Worm (Caenorhabditis elegans) whole organism, L2 larva: ENCODE results near the gene D1054.1.

ENCODE experiments used
- C34F6.9 ChIP-seq: fragments of 150-350 bp; optimal IDR thresholded peaks from 2 replicates; lab custom pipeline; 2014; ENCODE audit warnings: missing biosample characterization, missing genetic modification characterization
- F13H6.1 ChIP-seq: sonication (generic microtip); optimal IDR thresholded peaks from 2 replicates; lab custom pipeline; 2016; ENCODE audit warnings: missing genetic modification characterization, missing compliant biosample characterization
- R02D3.7 ChIP-seq: fragments of 150-350 bp; optimal IDR thresholded peaks from 2 replicates; lab custom pipeline; 2014; ENCODE audit warnings: missing biosample characterization, missing genetic modification characterization
- Y55F3AM.14 ChIP-seq: fragments of 200-800 bp; sonication (Bioruptor generic); optimal IDR thresholded peaks from 2 replicates; lab custom pipeline; 2018; ENCODE audit warnings: mild to moderate bottlenecking, missing genetic modification characterization, missing compliant biosample characterization
- aly-2 ChIP-seq: fragments of 150-350 bp; optimal IDR thresholded peaks from 2 replicates; lab custom pipeline; 2014; ENCODE audit warnings: missing biosample characterization, missing genetic modification characterization
- ama-1 ChIP-seq: fragments of 150-350 bp; optimal IDR thresholded peaks from 2 replicates; lab custom pipeline; 2018; ENCODE audit warnings: inconsistent platforms
- blmp-1 ChIP-seq: sonication (generic microtip); optimal IDR thresholded peaks from 2 replicates; lab custom pipeline; 2017; ENCODE audit warnings: missing genetic modification characterization, mild to moderate bottlenecking, missing compliant biosample characterization, antibody characterized with exemption, moderate library complexity; ENCODE audit not compliant: insufficient read depth
- ceh-16 ChIP-seq: fragments of 150-350 bp; optimal IDR thresholded peaks from 2 replicates; lab custom pipeline; 2014; ENCODE audit warnings: missing biosample characterization, missing genetic modification characterization
- ceh-82 ChIP-seq: fragments of 150-350 bp; optimal IDR thresholded peaks from 2 replicates; lab custom pipeline; 2014; ENCODE audit warnings: missing biosample characterization, missing genetic modification characterization
- crh-2 ChIP-seq: sonication (generic microtip); optimal IDR thresholded peaks from 2 replicates; lab custom pipeline; 2017; ENCODE audit warnings: missing biosample characterization, missing genetic modification characterization
- egl-27 ChIP-seq: sonication (generic microtip); optimal IDR thresholded peaks from 3 replicates; lab custom pipeline; 2017; ENCODE audit warnings: missing biosample characterization, missing genetic modification reagents, missing genetic modification characterization
- elt-1 ChIP-seq: fragments of 150-350 bp; optimal IDR thresholded peaks from 2 replicates; lab custom pipeline; 2014; ENCODE audit warnings: missing biosample characterization, missing genetic modification characterization
- elt-3 ChIP-seq: sonication (generic microtip); optimal IDR thresholded peaks from 2 replicates; lab custom pipeline; 2017; ENCODE audit warnings: missing biosample characterization, missing genetic modification characterization
- fos-1 ChIP-seq: fragments of 150-350 bp; optimal IDR thresholded peaks from 2 replicates; lab custom pipeline; 2014; ENCODE audit warnings: missing biosample characterization, missing genetic modification characterization
- gmeb-1 ChIP-seq: fragments of 150-350 bp; optimal IDR thresholded peaks from 2 replicates; lab custom pipeline; 2014; ENCODE audit warnings: missing biosample characterization, missing genetic modification characterization
- lin-11 ChIP-seq: fragments of 150-350 bp; sonication (generic microtip); optimal IDR thresholded peaks from 2 replicates; lab custom pipeline; 2014; ENCODE audit warnings: missing biosample characterization, missing genetic modification characterization, inconsistent platforms, mixed read lengths
- lin-13 ChIP-seq: fragments of 150-350 bp; optimal IDR thresholded peaks from 2 replicates; lab custom pipeline; 2014; ENCODE audit warnings: missing biosample characterization, missing genetic modification reagents, missing genetic modification characterization
- lin-39 ChIP-seq: fragments of 150-350 bp; optimal IDR thresholded peaks from 2 replicates; lab custom pipeline; 2014; ENCODE audit warnings: missing biosample characterization, missing genetic modification reagents, missing genetic modification characterization
- lsy-2 ChIP-seq, 2 experiments: fragments of 150-350 bp in 1 of 2; sonication (generic microtip) in 1 of 2; optimal IDR thresholded peaks; 2 replicates each; lab custom pipeline; 2014 to 2017; ENCODE audit warnings: missing biosample characterization in 2 of 2, missing genetic modification characterization in 2 of 2
- mab-5 ChIP-seq: fragments of 150-350 bp; optimal IDR thresholded peaks from 2 replicates; lab custom pipeline; 2014; ENCODE audit warnings: missing biosample characterization, missing genetic modification characterization
- mdl-1 ChIP-seq, 2 experiments: fragments of 150-350 bp in 1 of 2; sonication (generic microtip) in 1 of 2; optimal IDR thresholded peaks; 2 replicates each; lab custom pipeline; 2017; ENCODE audit warnings: missing biosample characterization in 2 of 2, missing genetic modification characterization in 2 of 2
- nhr-10 ChIP-seq: sonication (generic microtip); optimal IDR thresholded peaks from 2 replicates; lab custom pipeline; 2017; ENCODE audit warnings: missing biosample characterization, missing genetic modification characterization
- nhr-11 ChIP-seq: fragments of 150-350 bp; optimal IDR thresholded peaks from 2 replicates; lab custom pipeline; 2014; ENCODE audit warnings: missing biosample characterization, missing genetic modification characterization
- nhr-12 ChIP-seq: fragments of 150-350 bp; optimal IDR thresholded peaks from 2 replicates; lab custom pipeline; 2014; ENCODE audit warnings: missing biosample characterization, missing genetic modification characterization
- nhr-129 ChIP-seq: fragments of 150-350 bp; optimal IDR thresholded peaks from 2 replicates; lab custom pipeline; 2014; ENCODE audit warnings: missing biosample characterization, missing genetic modification characterization
- nhr-21 ChIP-seq: fragments of 150-350 bp; optimal IDR thresholded peaks from 2 replicates; lab custom pipeline; 2014; ENCODE audit warnings: missing biosample characterization, missing genetic modification characterization
- nhr-23 ChIP-seq: fragments of 150-350 bp; optimal IDR thresholded peaks from 2 replicates; lab custom pipeline; 2014; ENCODE audit warnings: missing biosample characterization, missing genetic modification reagents, missing genetic modification characterization
- nhr-237 ChIP-seq: fragments of 150-350 bp; optimal IDR thresholded peaks from 2 replicates; lab custom pipeline; 2014; ENCODE audit warnings: missing biosample characterization, missing genetic modification characterization
- nhr-25 ChIP-seq: fragments of 150-350 bp; sonication (generic microtip); optimal IDR thresholded peaks from 3 replicates; lab custom pipeline; 2014; ENCODE audit warnings: missing biosample characterization, missing genetic modification characterization
- nhr-6 ChIP-seq: fragments of 150-350 bp; optimal IDR thresholded peaks from 2 replicates; lab custom pipeline; 2014; ENCODE audit warnings: missing biosample characterization, missing genetic modification characterization
- nhr-77 ChIP-seq: fragments of 150-350 bp; optimal IDR thresholded peaks from 2 replicates; lab custom pipeline; 2014; ENCODE audit warnings: missing biosample characterization, missing genetic modification characterization
- peb-1 ChIP-seq: fragments of 150-350 bp; optimal IDR thresholded peaks from 2 replicates; lab custom pipeline; 2014; ENCODE audit warnings: missing biosample characterization, missing genetic modification characterization
- sem-4 ChIP-seq: fragments of 150-350 bp; optimal IDR thresholded peaks from 2 replicates; lab custom pipeline; 2014; ENCODE audit warnings: missing biosample characterization, missing genetic modification reagents, missing genetic modification characterization
- skn-1 ChIP-seq: sonication (generic microtip); optimal IDR thresholded peaks from 2 replicates; lab custom pipeline; 2017; ENCODE audit warnings: missing biosample characterization, missing genetic modification characterization
- sma-9 ChIP-seq, 2 experiments: fragments of 150-350 bp in 1 of 2; sonication (generic microtip) in 1 of 2; optimal IDR thresholded peaks; 2 replicates each; lab custom pipeline; 2014 to 2016; ENCODE audit warnings: missing genetic modification characterization in 2 of 2, mild to moderate bottlenecking in 1 of 2, missing biosample characterization in 1 of 2, missing compliant biosample characterization in 1 of 2, missing genetic modification reagents in 1 of 2, moderate library complexity in 1 of 2
- snpc-4 ChIP-seq: fragments of 150-350 bp; optimal IDR thresholded peaks from 2 replicates; lab custom pipeline; 2014; ENCODE audit warnings: missing biosample characterization, missing genetic modification characterization
- unc-39 ChIP-seq: fragments of 150-350 bp; optimal IDR thresholded peaks from 2 replicates; lab custom pipeline; 2014; ENCODE audit warnings: missing biosample characterization, missing genetic modification characterization
- unc-55 ChIP-seq: fragments of 150-350 bp; sonication (generic microtip); optimal IDR thresholded peaks from 3 replicates; lab custom pipeline; 2014; ENCODE audit warnings: missing biosample characterization, missing genetic modification reagents, missing genetic modification characterization
- ztf-1 ChIP-seq: fragments of 200-800 bp; sonication (Bioruptor generic); conservative IDR thresholded peaks from 2 replicates; pipeline ENCODE4 v1.3.6; 2022; ENCODE audit warnings: missing genetic modification characterization, missing compliant biosample characterization
- ztf-11 ChIP-seq: sonication (generic microtip); optimal IDR thresholded peaks from 2 replicates; lab custom pipeline; 2017; ENCODE audit warnings: missing biosample characterization, missing genetic modification characterization
- ztf-4 ChIP-seq: fragments of 150-350 bp; optimal IDR thresholded peaks from 2 replicates; lab custom pipeline; 2014; ENCODE audit warnings: missing biosample characterization, missing genetic modification characterization

The D1054.1 gene

ce11 chrV:10723583-10723982, 46.4 kb downstream of the D1054.1 start:
- TF ChIP-seq snpc-4 = no peak
- TF ChIP-seq sem-4 (tag; lab: Kevin White, UChicago) = no peak
- TF ChIP-seq unc-39 (tag; lab: Kevin White, UChicago) = no peak
- no peak for TF ChIP-seq R02D3.7 (tag; lab: Kevin White, UChicago)
- TF ChIP-seq nhr-237 (tag; lab: Kevin White, UChicago) = no peak
- no peak for TF ChIP-seq nhr-129 (tag; lab: Kevin White, UChicago)
- no peak for TF ChIP-seq ceh-82 (tag; lab: Kevin White, UChicago)
- no peak for TF ChIP-seq nhr-12 (tag; lab: Kevin White, UChicago)
- no peak for TF ChIP-seq lsy-2 (tag; optimal IDR thresholded peaks at IDR 0.05; lab: Kevin White, UChicago)
- TF ChIP-seq nhr-6 (tag; lab: Kevin White, UChicago) = no peak
- TF ChIP-seq Y55F3AM.14 (GFP tag; lab: Kevin White, UChicago) = no peak
- TF ChIP-seq nhr-21 (tag; lab: Kevin White, UChicago) = no peak
- no peak for TF ChIP-seq F13H6.1
- TF ChIP-seq ztf-11 (tag; lab: Kevin White, UChicago) = no peak
- no peak for TF ChIP-seq nhr-10 (tag; lab: Kevin White, UChicago)
- TF ChIP-seq lin-11 (tag; lab: Kevin White, UChicago) = no peak
- no peak for TF ChIP-seq egl-27 (tag; lab: Kevin White, UChicago)
- no peak for TF ChIP-seq nhr-25 (tag; lab: Kevin White, UChicago)
- TF ChIP-seq ceh-16 (tag; lab: Kevin White, UChicago) = no peak
- no peak for TF ChIP-seq aly-2
- TF ChIP-seq, all 48 proteins: peak for 0

DNA sequence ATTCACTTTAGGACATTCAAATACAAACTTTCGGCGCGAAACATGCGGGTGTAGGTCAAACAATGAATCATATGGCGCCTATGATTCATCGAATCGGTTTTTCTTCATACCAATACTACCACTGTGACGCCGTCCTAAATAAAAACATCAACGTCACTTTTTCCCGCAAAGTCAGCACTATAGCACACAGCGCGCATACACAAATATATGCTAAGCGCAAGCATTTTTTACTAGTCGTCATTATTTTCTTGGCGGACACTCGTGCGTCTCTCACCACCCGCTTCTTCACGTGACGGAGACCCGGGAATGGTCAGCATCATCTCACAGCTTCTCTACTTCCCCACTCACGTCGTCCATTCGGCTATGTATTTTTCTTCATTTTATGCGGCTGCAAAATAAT, 46.8 kb downstream of the D1054.1 start:
- TF ChIP-seq ama-1 (lab: Kevin White, UChicago) (no peak), F13H6.1 (peak; percentile 2), lin-11 (tag; lab: Kevin White, UChicago) (peak; percentile 9), peb-1 (tag; lab: Kevin White, UChicago) (no peak), elt-3 (no peak), nhr-6 (tag; lab: Kevin White, UChicago) (no peak), Y55F3AM.14 (GFP tag; lab: Kevin White, UChicago) (no peak), nhr-21 (tag; lab: Kevin White, UChicago) (no peak), mab-5 (tag; lab: Kevin White, UChicago) (no peak), unc-55 (peak; percentile 37), crh-2 (tag; lab: Kevin White, UChicago) (peak; percentile 20), mdl-1 (tag; optimal IDR thresholded peaks at IDR 0.05; lab: Kevin White, UChicago) (peak; percentile 14 to 19), lsy-2 (tag; optimal IDR thresholded peaks at IDR 0.05; lab: Kevin White, UChicago) (peak in 1 of 2 experiments; percentile 30), skn-1 (tag; lab: Kevin White, UChicago) (no peak), snpc-4 (no peak), fos-1 (no peak), nhr-129 (tag; lab: Kevin White, UChicago) (no peak), ztf-1 (GFP tag; lab: Robert Waterston, UW) (no peak), lin-39 (no peak), egl-27 (tag; lab: Kevin White, UChicago) (no peak), sma-9 (GFP tag; optimal IDR thresholded peaks at IDR 0.05; lab: Kevin White, UChicago) (peak; percentile 58), sma-9 (tag; optimal IDR thresholded peaks at IDR 0.05; lab: Kevin White, UChicago) (no peak), nhr-25 (tag; lab: Kevin White, UChicago) (no peak), nhr-11 (tag; lab: Kevin White, UChicago) (no peak), nhr-10 (tag; lab: Kevin White, UChicago) (no peak), ztf-11 (tag; lab: Kevin White, UChicago) (no peak), C34F6.9 (tag; lab: Kevin White, UChicago) (peak; percentile 24)

DNA sequence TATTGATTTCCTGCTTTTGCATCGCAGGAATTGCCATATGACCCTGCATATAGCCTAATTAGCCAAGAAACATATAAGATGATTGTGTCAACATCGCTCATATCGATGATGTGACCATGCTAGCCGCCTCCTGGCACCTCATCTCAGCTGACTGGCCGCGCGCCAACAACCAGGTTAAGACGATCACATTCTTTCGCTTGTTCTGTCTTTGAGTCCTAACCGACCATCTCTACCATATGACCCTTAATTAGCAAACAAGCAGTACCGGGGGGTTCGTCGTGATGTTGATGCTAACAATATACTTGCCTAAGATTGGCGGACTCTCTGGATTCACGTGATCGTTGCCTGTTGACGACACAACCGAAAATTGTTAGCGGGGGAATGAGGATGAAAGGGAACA, 47.4 kb downstream of the D1054.1 start:
- TF ChIP-seq nhr-25 (tag; lab: Kevin White, UChicago) (peak; percentile 59), nhr-129 (tag; lab: Kevin White, UChicago) (peak; percentile 42), aly-2 (no peak), ztf-1 (GFP tag; lab: Robert Waterston, UW) (no peak), sma-9 (GFP tag; optimal IDR thresholded peaks at IDR 0.05; lab: Kevin White, UChicago) (peak; percentile 40), sma-9 (tag; optimal IDR thresholded peaks at IDR 0.05; lab: Kevin White, UChicago) (no peak)
- TF ChIP-seq, all 48 proteins: peak for 3

DNA sequence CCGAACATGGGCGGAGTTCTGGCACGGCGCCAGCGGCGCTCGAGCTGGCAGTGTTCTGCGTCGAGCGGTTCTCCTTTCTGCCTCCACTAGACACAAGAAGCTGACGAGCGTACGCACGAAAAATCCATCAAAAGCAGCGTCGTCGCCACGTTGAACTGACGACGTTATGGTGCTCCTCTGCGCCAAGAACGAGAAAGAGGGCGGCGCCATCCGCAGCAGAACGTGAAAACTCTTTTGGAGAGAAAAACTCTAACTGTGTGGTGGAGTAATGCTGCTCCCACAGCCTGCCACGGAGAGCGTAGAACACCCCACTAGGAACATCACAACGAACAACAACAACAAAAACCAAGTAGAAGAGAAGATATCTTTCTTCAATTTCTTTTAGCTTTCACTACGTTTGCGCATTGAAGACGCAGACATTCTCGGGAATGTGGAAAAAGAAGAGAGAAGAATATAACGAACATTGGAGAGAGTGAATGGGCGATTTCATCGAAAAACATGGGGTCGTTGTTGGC, 48.0 kb downstream of the D1054.1 start:
- TF ChIP-seq crh-2 (tag; lab: Kevin White, UChicago) = peak; percentile 8
- no peak for TF ChIP-seq ceh-16 (tag; lab: Kevin White, UChicago)
- no peak for TF ChIP-seq lin-13 (GFP tag; lab: Kevin White, UChicago)
- TF ChIP-seq egl-27 (tag; lab: Kevin White, UChicago) = peak; percentile 13
- TF ChIP-seq blmp-1 = peak; percentile 90
- TF ChIP-seq ama-1 (lab: Kevin White, UChicago) = no peak
- TF ChIP-seq elt-3 = no peak
- peak; percentile 23 for TF ChIP-seq fos-1
- no peak for TF ChIP-seq nhr-6 (tag; lab: Kevin White, UChicago)
- no peak for TF ChIP-seq skn-1 (tag; lab: Kevin White, UChicago)
- TF ChIP-seq nhr-23 = no peak
- peak; percentile 29 for TF ChIP-seq nhr-129 (tag; lab: Kevin White, UChicago)
- no peak for TF ChIP-seq nhr-77 (tag; lab: Kevin White, UChicago)
- peak; percentile 65 for TF ChIP-seq Y55F3AM.14 (GFP tag; lab: Kevin White, UChicago)
- peak in 1 of 2 experiments; percentile 47 for TF ChIP-seq mdl-1 (tag; optimal IDR thresholded peaks at IDR 0.05; lab: Kevin White, UChicago)
- TF ChIP-seq ztf-1 (GFP tag; lab: Robert Waterston, UW) = no peak
- TF ChIP-seq nhr-237 (tag; lab: Kevin White, UChicago) = no peak
- peak; percentile 32 for TF ChIP-seq lin-11 (tag; lab: Kevin White, UChicago)
- TF ChIP-seq gmeb-1 = no peak
- TF ChIP-seq elt-1 (tag; lab: Kevin White, UChicago) = no peak
- TF ChIP-seq nhr-25 (tag; lab: Kevin White, UChicago) = no peak
- TF ChIP-seq F13H6.1 = peak; percentile 51
- no peak for TF ChIP-seq ztf-4 (tag; lab: Kevin White, UChicago)
- TF ChIP-seq nhr-11 (tag; lab: Kevin White, UChicago) = no peak
- peak; percentile 88 for TF ChIP-seq sma-9 (GFP tag; optimal IDR thresholded peaks at IDR 0.05; lab: Kevin White, UChicago)
- TF ChIP-seq sma-9 (tag; optimal IDR thresholded peaks at IDR 0.05; lab: Kevin White, UChicago) = no peak
